Fruit fly (Drosophila melanogaster): Measurements from ENCODE around the gene CG44139.

Gene CG44139

DNA sequence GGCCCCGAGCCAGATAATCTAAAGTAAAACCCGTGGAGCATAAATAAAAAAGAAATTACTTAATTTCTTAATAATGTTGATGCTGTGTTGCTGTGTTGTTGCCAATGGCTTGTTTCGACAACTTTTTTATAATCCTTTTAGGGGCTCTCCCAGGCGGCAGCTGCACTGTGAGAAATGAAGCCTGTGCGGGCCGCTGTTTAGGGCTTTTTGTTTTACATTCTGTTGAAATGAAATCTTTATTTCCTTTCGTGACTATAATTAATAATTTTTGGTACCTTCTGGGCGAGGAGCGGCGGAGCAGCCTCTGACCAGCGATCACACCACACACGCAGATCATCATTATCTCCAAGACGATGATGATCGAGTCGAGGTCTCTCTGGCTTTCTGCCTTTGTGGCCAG, 46.0 kb downstream of the CG44139 start (continued):
- TF ChIP-seq Abd-B (GFP tag; optimal IDR thresholded peaks at IDR 0.05) (no peak), Jra (GFP tag; optimal IDR thresholded peaks at IDR 0.05) (no peak), Vsx2 (GFP tag; optimal IDR thresholded peaks at IDR 0.05; ENCODE audit: partially characterized antibody) (no peak), OdsH (GFP tag; optimal IDR thresholded peaks at IDR 0.05) (peak; percentile 35)

DNA sequence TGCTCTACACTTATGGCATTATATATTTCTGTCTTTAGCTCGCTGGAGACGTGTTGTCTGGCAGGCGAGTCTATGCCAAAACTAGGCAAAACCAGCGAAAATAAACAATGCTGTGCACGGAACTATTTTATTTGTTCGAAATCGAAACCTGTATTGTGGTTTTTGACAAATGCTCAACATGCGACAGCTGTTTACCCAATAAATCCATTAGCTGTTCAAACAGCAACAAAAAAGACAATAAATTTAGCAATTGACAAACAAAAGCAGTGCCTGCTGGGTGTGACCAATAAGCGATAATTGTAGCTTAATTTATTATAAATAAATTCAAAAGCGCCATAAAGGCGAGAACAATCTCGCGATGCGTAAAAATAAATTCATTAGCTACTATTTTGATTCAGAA, 48.1 kb downstream of the CG44139 start:
- TF ChIP-seq Mio (GFP tag; optimal IDR thresholded peaks at IDR 0.05), result no peak

DNA sequence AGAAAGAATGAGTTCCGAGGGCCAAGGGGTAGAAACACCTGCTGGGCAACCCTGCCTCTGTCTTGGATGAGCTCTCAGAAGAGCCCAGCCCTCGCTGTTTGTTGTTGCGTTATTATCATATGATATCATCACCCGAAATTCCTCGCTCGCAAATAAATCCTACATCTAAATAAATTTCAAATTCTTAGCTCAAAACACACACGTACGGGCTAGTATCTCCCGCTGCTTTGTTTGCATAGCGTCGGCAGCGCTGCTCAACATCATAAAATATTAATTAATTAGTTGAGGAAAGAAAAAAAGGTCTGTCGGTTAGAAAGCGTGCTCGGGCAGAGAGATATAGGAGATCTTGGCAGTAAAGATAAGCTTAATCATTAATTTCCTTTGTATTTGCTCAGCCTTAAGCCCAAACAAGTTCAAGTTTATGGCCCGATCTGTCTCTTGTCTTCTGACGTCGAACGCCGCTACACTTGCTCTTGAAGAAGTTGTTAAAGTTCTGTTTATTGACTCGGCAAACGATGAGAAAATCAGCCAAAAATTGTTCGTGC, 49.3 kb downstream of the CG44139 start:
- no peak for TF ChIP-seq Rel (GFP tag; optimal IDR thresholded peaks at IDR 0.05)
- TF ChIP-seq Rel (tag; optimal IDR thresholded peaks at IDR 0.05), result no peak
- no peak for TF ChIP-seq N (GFP tag; optimal IDR thresholded peaks at IDR 0.05)
- TF ChIP-seq ey (GFP tag; optimal IDR thresholded peaks at IDR 0.05), result no peak
- TF ChIP-seq CrebA (GFP tag; optimal IDR thresholded peaks at IDR 0.05; ENCODE audit: borderline replicate concordance), result no peak
- TF ChIP-seq Jra (GFP tag; optimal IDR thresholded peaks at IDR 0.05), result no peak
- no peak for TF ChIP-seq fru (GFP tag; optimal IDR thresholded peaks at IDR 0.05)
- TF ChIP-seq usp (GFP tag; optimal IDR thresholded peaks at IDR 0.05), result no peak
- no peak for TF ChIP-seq Sp1 (GFP tag; optimal IDR thresholded peaks at IDR 0.05)
- TF ChIP-seq OdsH (GFP tag; optimal IDR thresholded peaks at IDR 0.05), result no peak
- TF ChIP-seq psq (GFP tag; optimal IDR thresholded peaks at IDR 0.05), result no peak
- TF ChIP-seq foxo (GFP tag; optimal IDR thresholded peaks at IDR 0.05), result no peak
- no peak for TF ChIP-seq rgr (GFP tag; optimal IDR thresholded peaks at IDR 0.05)
- no peak for TF ChIP-seq GATAd (GFP tag; optimal IDR thresholded peaks at IDR 0.05)
- TF ChIP-seq Abd-B (GFP tag; optimal IDR thresholded peaks at IDR 0.05), result no peak
- TF ChIP-seq pan (optimal IDR thresholded peaks at IDR 0.05), result no peak
- TF ChIP-seq dl (GFP tag; optimal IDR thresholded peaks at IDR 0.05; ENCODE audit: insufficient read depth in 1 of 2, partially characterized antibody in 2 of 2), result no peak
- TF ChIP-seq Vsx2 (GFP tag; optimal IDR thresholded peaks at IDR 0.05; ENCODE audit: partially characterized antibody), result no peak
- TF ChIP-seq jim (GFP tag; optimal IDR thresholded peaks at IDR 0.05), result no peak
- no peak for TF ChIP-seq br (GFP tag; optimal IDR thresholded peaks at IDR 0.05)

Data from whole organism, wandering third instar larva.